Worm (Caenorhabditis elegans): ENCODE data around the gene iff-1.

DNA sequence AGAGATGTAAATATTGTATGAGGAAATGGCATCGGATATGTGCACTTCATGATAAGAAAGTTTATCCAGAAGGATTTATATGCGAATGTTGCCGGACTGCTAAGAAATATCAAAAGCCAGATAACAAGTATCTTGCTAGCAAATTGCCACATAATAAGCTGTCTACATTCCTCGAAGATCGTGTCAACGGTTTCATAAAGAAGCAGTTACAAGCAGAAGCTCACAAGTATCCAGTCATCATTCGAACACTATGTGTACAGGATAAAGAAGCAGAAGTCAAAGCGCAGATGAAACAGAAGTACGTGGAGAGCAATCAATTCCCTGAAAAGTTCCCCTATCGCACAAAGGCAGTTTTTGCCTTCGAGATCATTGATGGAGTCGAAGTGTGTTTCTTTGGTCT lies 23.6 kb upstream of the iff-1 start:
- TF ChIP-seq him-1 (tag; optimal IDR thresholded peaks at IDR 0.05) (no peak), W03F9.2 (tag; optimal IDR thresholded peaks at IDR 0.05) (no peak), dao-5 (tag; optimal IDR thresholded peaks at IDR 0.05) (no peak)
